Fruit fly (Drosophila melanogaster): ENCODE results near the gene CG15547.

DNA sequence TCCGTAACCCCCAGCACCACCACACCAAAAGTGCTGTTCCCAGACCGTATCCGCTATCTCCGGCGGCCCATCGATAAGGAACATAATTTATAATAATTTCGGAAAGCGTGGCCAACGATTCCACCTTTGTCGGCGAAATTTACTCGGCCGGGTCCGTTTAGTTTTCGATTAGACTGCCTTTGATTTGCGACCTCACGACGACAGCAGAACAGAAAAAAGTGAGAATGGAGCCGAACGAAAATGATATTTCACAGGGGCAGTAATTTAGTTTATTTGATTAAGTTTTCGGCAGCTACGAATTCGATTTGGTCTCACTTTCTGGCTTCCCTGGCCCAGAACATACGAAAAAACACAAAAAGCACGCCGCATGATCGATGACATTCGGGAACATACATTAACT is 40.3 kb upstream of the CG15547 start:
- TF ChIP-seq Dll (optimal IDR thresholded peaks at IDR 0.05) (no peak), usp (GFP tag; optimal IDR thresholded peaks at IDR 0.05) (no peak), CG8478 (optimal IDR thresholded peaks at IDR 0.05) (no peak)

Data from whole organism.